Fruit fly (Drosophila melanogaster) Kc167 (cell line): Measurements from ENCODE around the gene CG31230.

ENCODE experiments used
- Myc ChIP-seq: fragments of >200 bp; optimal IDR thresholded peaks from 2 replicates; lab custom pipeline; 2017; ENCODE audit warnings: missing external identifiers
- Sin3A ChIP-seq: fragments of >200 bp; optimal IDR thresholded peaks from 2 replicates; lab custom pipeline; 2018; ENCODE audit warnings: missing external identifiers
- h ChIP-seq: fragments of >200 bp; optimal IDR thresholded peaks from 3 replicates; lab custom pipeline; 2018; ENCODE audit warnings: missing external identifiers
- insv ChIP-seq: fragments of >200 bp; optimal IDR thresholded peaks from 3 replicates; lab custom pipeline; 2018; ENCODE audit warnings: missing external identifiers
- psq ChIP-seq: fragments of >200 bp; optimal IDR thresholded peaks from 2 replicates; lab custom pipeline; 2017; ENCODE audit warnings: missing external identifiers
- ttk ChIP-seq: sonication (Bioruptor generic); optimal IDR thresholded peaks from 2 replicates; lab custom pipeline; 2017; ENCODE audit warnings: missing external identifiers

The CG31230 gene

dm6 chr3R:18667659-18668248 is 3.7 kb upstream of the CG31230 start, which contains the start of gene CG31229:
TSS of gene CG31229 (plus strand) at chr3R:18667852.
- no peak for TF ChIP-seq psq (lab: Kevin White, UChicago)
- no peak for TF ChIP-seq Sin3A (lab: Kevin White, UChicago)
- TF ChIP-seq Myc (lab: Kevin White, UChicago): no peak

dm6 chr3R:18669152-18669551 is 2.3 kb upstream of the CG31230 start, which contains the start of gene CG7702:
TSS of gene CG7702 (plus strand) at chr3R:18669390.
- no peak for TF ChIP-seq Myc (lab: Kevin White, UChicago)
- no peak for TF ChIP-seq insv (lab: Kevin White, UChicago)
- TF ChIP-seq ttk (lab: Kevin White, UChicago): no peak
- no peak for TF ChIP-seq psq (lab: Kevin White, UChicago)
- no peak for TF ChIP-seq h (lab: Kevin White, UChicago)

- TF ChIP-seq ttk (lab: Kevin White, UChicago): no peak
Observed at dm6 chr3R:18669812-18670211, 1.7 kb upstream of the CG31230 start.

- TF ChIP-seq psq (lab: Kevin White, UChicago) (no peak), h (lab: Kevin White, UChicago) (no peak), insv (lab: Kevin White, UChicago) (no peak), Sin3A (lab: Kevin White, UChicago) (no peak), Myc (lab: Kevin White, UChicago) (no peak), ttk (lab: Kevin White, UChicago) (no peak)
Observed at dm6 chr3R:18670441-18671111, 903 bp upstream of the CG31230 start.

- TF ChIP-seq insv (lab: Kevin White, UChicago) (no peak), ttk (lab: Kevin White, UChicago) (no peak)
Observed at dm6 chr3R:18677500-18677940, 6.0 kb downstream of the CG31230 start, which contains the start of the genes dind and CG7706. TSS of gene dind (minus strand) at chr3R:18677539. TSS of gene CG7706 (plus strand) at chr3R:18677818.

dm6 chr3R:18680332-18680731 is 8.9 kb downstream of the CG31230 start, which contains the start of the genes CG46318 and ChT:
TSS of gene CG46318 (plus strand) at chr3R:18680604.
TSS of gene ChT (plus strand) at chr3R:18680604.
- TF ChIP-seq Sin3A (lab: Kevin White, UChicago) (no peak), psq (lab: Kevin White, UChicago) (no peak), ttk (lab: Kevin White, UChicago) (no peak), insv (lab: Kevin White, UChicago) (no peak), h (lab: Kevin White, UChicago) (no peak), Myc (lab: Kevin White, UChicago) (no peak)

- TF ChIP-seq insv (lab: Kevin White, UChicago) (no peak), Sin3A (lab: Kevin White, UChicago) (no peak), psq (lab: Kevin White, UChicago) (no peak), Myc (lab: Kevin White, UChicago) (no peak)
Observed at dm6 chr3R:18681054-18681453, 9.6 kb downstream of the CG31230 start.

dm6 chr3R:18692619-18693018 is 21.1 kb downstream of the CG31230 start, which contains the start of gene Muc91C:
TSS of gene Muc91C (minus strand) at chr3R:18692719.
- TF ChIP-seq h (lab: Kevin White, UChicago) (no peak), ttk (lab: Kevin White, UChicago) (no peak), Myc (lab: Kevin White, UChicago) (no peak), Sin3A (lab: Kevin White, UChicago) (no peak)

dm6 chr3R:18693611-18694010 is 22.1 kb downstream of the CG31230 start, which contains the start of gene CG14300:
TSS of gene CG14300 (minus strand) at chr3R:18693711.
- TF ChIP-seq h (lab: Kevin White, UChicago): no peak
- no peak for TF ChIP-seq ttk (lab: Kevin White, UChicago)
- no peak for TF ChIP-seq insv (lab: Kevin White, UChicago)
- TF ChIP-seq psq (lab: Kevin White, UChicago): no peak
- TF ChIP-seq Sin3A (lab: Kevin White, UChicago): no peak
- TF ChIP-seq Myc (lab: Kevin White, UChicago): no peak

dm6 chr3R:18694952-18695351 is 23.5 kb downstream of the CG31230 start, which contains the start of gene CG34282:
TSS of gene CG34282 (plus strand) at chr3R:18695252.
- TF ChIP-seq h (lab: Kevin White, UChicago): no peak
- no peak for TF ChIP-seq psq (lab: Kevin White, UChicago)
- TF ChIP-seq insv (lab: Kevin White, UChicago): no peak
- no peak for TF ChIP-seq Myc (lab: Kevin White, UChicago)
- no peak for TF ChIP-seq Sin3A (lab: Kevin White, UChicago)
- no peak for TF ChIP-seq ttk (lab: Kevin White, UChicago)

dm6 chr3R:18698855-18699569 is 27.5 kb downstream of the CG31230 start:
- TF ChIP-seq psq (lab: Kevin White, UChicago) (no peak), Sin3A (lab: Kevin White, UChicago) (no peak), insv (lab: Kevin White, UChicago) (no peak), ttk (lab: Kevin White, UChicago) (no peak), h (lab: Kevin White, UChicago) (no peak), Myc (lab: Kevin White, UChicago) (no peak)
